Fruit fly (Drosophila melanogaster): ENCODE results near the gene nSMase.

nSMase gene

dm6 chr3L:3197464-3197863 lies 21.5 kb upstream of the nSMase start, which contains the start of gene CG14966:
CG14966 (minus strand) TSS chr3L:3197631.
- no peak for TF ChIP-seq EcR (GFP tag; optimal IDR thresholded peaks at IDR 0.05)
- no peak for TF ChIP-seq usp (GFP tag; optimal IDR thresholded peaks at IDR 0.05)
- no peak for TF ChIP-seq psq (optimal IDR thresholded peaks at IDR 0.05)

dm6 chr3L:3198447-3199402 lies 20.2 kb upstream of the nSMase start, which contains the start of the genes CG32276 and gry:
CG32276 (minus strand) TSS chr3L:3199047.
gry (plus strand) TSS chr3L:3199090.
- TF ChIP-seq pan (optimal IDR thresholded peaks at IDR 0.05) (no peak), Dll (optimal IDR thresholded peaks at IDR 0.05) (no peak), CG8478 (optimal IDR thresholded peaks at IDR 0.05) (no peak), psq (optimal IDR thresholded peaks at IDR 0.05) (no peak), EcR (GFP tag; optimal IDR thresholded peaks at IDR 0.05) (no peak), usp (GFP tag; optimal IDR thresholded peaks at IDR 0.05) (no peak)

- TF ChIP-seq pan (optimal IDR thresholded peaks at IDR 0.05), result no peak
- no peak for TF ChIP-seq CG8478 (optimal IDR thresholded peaks at IDR 0.05)
- no peak for TF ChIP-seq psq (optimal IDR thresholded peaks at IDR 0.05)
- no peak for TF ChIP-seq EcR (GFP tag; optimal IDR thresholded peaks at IDR 0.05)
- TF ChIP-seq Dll (optimal IDR thresholded peaks at IDR 0.05), result no peak
- no peak for TF ChIP-seq usp (GFP tag; optimal IDR thresholded peaks at IDR 0.05)
Observed at dm6 chr3L:3203062-3203461, 15.9 kb upstream of the nSMase start, which contains the start of gene CG32271. CG32271 (minus strand) TSS chr3L:3203162.

dm6 chr3L:3204348-3204747 lies 14.6 kb upstream of the nSMase start, which contains the start of gene CG33159:
CG33159 (minus strand) TSS chr3L:3204448.
- no peak for TF ChIP-seq CG8478 (optimal IDR thresholded peaks at IDR 0.05)
- TF ChIP-seq EcR (GFP tag; optimal IDR thresholded peaks at IDR 0.05), result no peak
- TF ChIP-seq Dll (optimal IDR thresholded peaks at IDR 0.05), result no peak
- no peak for TF ChIP-seq psq (optimal IDR thresholded peaks at IDR 0.05)
- TF ChIP-seq pan (optimal IDR thresholded peaks at IDR 0.05), result no peak
- no peak for TF ChIP-seq usp (GFP tag; optimal IDR thresholded peaks at IDR 0.05)

dm6 chr3L:3205349-3205748 lies 13.6 kb upstream of the nSMase start, which contains the start of gene CG32277:
CG32277 (minus strand) TSS chr3L:3205449.
- TF ChIP-seq psq (optimal IDR thresholded peaks at IDR 0.05), result no peak
- TF ChIP-seq EcR (GFP tag; optimal IDR thresholded peaks at IDR 0.05), result no peak
- TF ChIP-seq CG8478 (optimal IDR thresholded peaks at IDR 0.05), result no peak
- no peak for TF ChIP-seq pan (optimal IDR thresholded peaks at IDR 0.05)
- no peak for TF ChIP-seq Dll (optimal IDR thresholded peaks at IDR 0.05)
- no peak for TF ChIP-seq usp (GFP tag; optimal IDR thresholded peaks at IDR 0.05)

dm6 chr3L:3206263-3206662 lies 12.7 kb upstream of the nSMase start, which contains the start of gene CG33160:
CG33160 (minus strand) TSS chr3L:3206363.
- no peak for TF ChIP-seq Dll (optimal IDR thresholded peaks at IDR 0.05)
- no peak for TF ChIP-seq usp (GFP tag; optimal IDR thresholded peaks at IDR 0.05)
- TF ChIP-seq psq (optimal IDR thresholded peaks at IDR 0.05), result no peak
- no peak for TF ChIP-seq EcR (GFP tag; optimal IDR thresholded peaks at IDR 0.05)
- no peak for TF ChIP-seq pan (optimal IDR thresholded peaks at IDR 0.05)
- TF ChIP-seq CG8478 (optimal IDR thresholded peaks at IDR 0.05), result no peak

- TF ChIP-seq psq (optimal IDR thresholded peaks at IDR 0.05) (no peak), pan (optimal IDR thresholded peaks at IDR 0.05) (no peak), CG8478 (optimal IDR thresholded peaks at IDR 0.05) (no peak), usp (GFP tag; optimal IDR thresholded peaks at IDR 0.05) (no peak), Dll (optimal IDR thresholded peaks at IDR 0.05) (no peak), EcR (GFP tag; optimal IDR thresholded peaks at IDR 0.05) (no peak)
Observed at dm6 chr3L:3208895-3209294, 10.1 kb upstream of the nSMase start, which contains the start of the genes CG32269 and CG32270. CG32269 (minus strand) TSS chr3L:3208985. CG32270 (minus strand) TSS chr3L:3208985.

- TF ChIP-seq Dll (optimal IDR thresholded peaks at IDR 0.05) (no peak), usp (GFP tag; optimal IDR thresholded peaks at IDR 0.05) (no peak), psq (optimal IDR thresholded peaks at IDR 0.05) (no peak), CG8478 (optimal IDR thresholded peaks at IDR 0.05) (no peak), EcR (GFP tag; optimal IDR thresholded peaks at IDR 0.05) (no peak), pan (optimal IDR thresholded peaks at IDR 0.05) (no peak)
Observed at dm6 chr3L:3222643-3223389, 3.9 kb downstream of the nSMase start, which contains the start of the genes RpL28 and eIF1. RpL28 (minus strand) TSS chr3L:3222960. eIF1 (plus strand) TSS chr3L:3223341.

dm6 chr3L:3223390-3223914 lies 4.5 kb downstream of the nSMase start:
- TF ChIP-seq CG8478 (optimal IDR thresholded peaks at IDR 0.05), result no peak
- TF ChIP-seq EcR (GFP tag; optimal IDR thresholded peaks at IDR 0.05), result no peak
- no peak for TF ChIP-seq psq (optimal IDR thresholded peaks at IDR 0.05)
- TF ChIP-seq pan (optimal IDR thresholded peaks at IDR 0.05), result no peak
- TF ChIP-seq usp (GFP tag; optimal IDR thresholded peaks at IDR 0.05), result no peak
- no peak for TF ChIP-seq Dll (optimal IDR thresholded peaks at IDR 0.05)

dm6 chr3L:3224740-3225719 lies 6.1 kb downstream of the nSMase start, which contains the start of gene Larp4B:
Larp4B (plus strand) TSS chr3L:3224838.
- TF ChIP-seq CG8478 (optimal IDR thresholded peaks at IDR 0.05) (no peak), EcR (GFP tag; optimal IDR thresholded peaks at IDR 0.05) (no peak), usp (GFP tag; optimal IDR thresholded peaks at IDR 0.05) (no peak), pan (optimal IDR thresholded peaks at IDR 0.05) (no peak), psq (optimal IDR thresholded peaks at IDR 0.05) (no peak), Dll (optimal IDR thresholded peaks at IDR 0.05) (no peak)

All from whole organism.